Fruit fly (Drosophila melanogaster): ENCODE results near the gene pigeon.
A peak's percentile ranks its signal among the peaks of the same experiment; 100 is the strongest.

The pigeon gene

DNA sequence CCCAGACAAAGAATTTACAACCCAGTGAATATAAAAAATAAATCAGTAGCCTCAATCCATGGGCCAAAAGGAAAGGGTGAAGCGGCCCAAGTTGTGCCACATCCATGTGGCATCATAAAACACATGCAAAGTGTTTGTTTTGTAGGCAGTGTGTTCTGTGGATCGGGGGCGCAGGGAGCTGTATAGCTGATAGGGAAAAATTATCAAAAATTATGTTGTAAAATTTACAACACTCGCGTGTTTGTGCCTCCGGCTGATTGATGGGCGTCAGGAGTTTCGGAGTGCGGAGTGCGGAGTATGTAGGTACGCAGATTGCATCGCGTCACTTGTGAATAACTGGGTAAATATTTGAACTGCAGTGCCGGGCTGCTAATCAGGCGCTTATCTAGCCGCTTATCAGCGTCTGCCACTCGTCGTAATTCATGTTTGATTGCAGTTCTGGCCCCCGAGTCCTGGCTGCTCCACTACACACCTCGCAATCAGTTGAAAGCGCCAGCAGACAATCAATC, 6.0 kb downstream of the pigeon start (continued):
- TF ChIP-seq sug (tag; optimal IDR thresholded peaks at IDR 0.05) (peak; percentile 17), zfh1 (GFP tag; IDR thresholded peaks at IDR 0.05) (no peak), HLHmδ (GFP tag; optimal IDR thresholded peaks at IDR 0.05) (peak; percentile 62), bsh (GFP tag; optimal IDR thresholded peaks at IDR 0.05) (peak in 1 of 2 experiments; percentile 7), CG17829 (tag; optimal IDR thresholded peaks at IDR 0.05) (peak; percentile 30), cwo (GFP tag; optimal IDR thresholded peaks at IDR 0.05) (peak; percentile 56), Asciz (GFP tag; optimal IDR thresholded peaks at IDR 0.05) (peak; percentile 66), usp (GFP tag; optimal IDR thresholded peaks at IDR 0.05) (no peak), CG2889 (GFP tag; IDR thresholded peaks at IDR 0.05) (no peak), sd (tag; optimal IDR thresholded peaks at IDR 0.05) (peak; percentile 76), Mrtf (GFP tag; IDR thresholded peaks at IDR 0.05) (no peak), CG17361 (GFP tag; IDR thresholded peaks at IDR 0.05) (peak; percentile 56; the same call in 1 of the 3 replicates), CG7839 (tag; optimal IDR thresholded peaks at IDR 0.05) (peak; percentile 16), CG16863 (GFP tag; optimal IDR thresholded peaks at IDR 0.05) (no peak), CG2678 (tag; optimal IDR thresholded peaks at IDR 0.05) (peak; percentile 73), sens (GFP tag) (peak; percentile 73), CG9727 (GFP tag; optimal IDR thresholded peaks at IDR 0.05) (peak; percentile 45), CG3726 (GFP tag; IDR thresholded peaks at IDR 0.05) (no peak), CG8388 (GFP tag; optimal IDR thresholded peaks at IDR 0.05) (peak; percentile 48), chm (GFP tag; IDR thresholded peaks at IDR 0.05) (peak; percentile 48; the same call in 1 of the 2 replicates), CG10543 (GFP tag; optimal IDR thresholded peaks at IDR 0.05) (no peak), Hr78 (GFP tag; optimal IDR thresholded peaks at IDR 0.05) (peak in 1 of 2 experiments; percentile 58), CG8281 (tag; optimal IDR thresholded peaks at IDR 0.05) (peak; percentile 53), CG2875 (GFP tag; optimal IDR thresholded peaks at IDR 0.05) (peak; percentile 14), CG13296 (GFP tag; optimal IDR thresholded peaks at IDR 0.05) (peak; percentile 49), wek (GFP tag; optimal IDR thresholded peaks at IDR 0.05) (peak; percentile 44), Lhr (GFP tag; optimal IDR thresholded peaks at IDR 0.05) (peak; percentile 31), CG10267 (tag; optimal IDR thresholded peaks at IDR 0.05) (peak; percentile 6), CG5180 (GFP tag; optimal IDR thresholded peaks at IDR 0.05) (peak; percentile 64), CG11723 (GFP tag; optimal IDR thresholded peaks at IDR 0.05) (peak; percentile 26), sens-2 (GFP tag; IDR thresholded peaks at IDR 0.05) (0 out of 2 replicates have a peak, but pooled peaks have one; percentile 33), CG4854 (GFP tag; optimal IDR thresholded peaks at IDR 0.05) (no peak), CG15696 (tag; optimal IDR thresholded peaks at IDR 0.05) (peak; percentile 24), kah (GFP tag; optimal IDR thresholded peaks at IDR 0.05) (peak; percentile 31), CG1529 (GFP tag; optimal IDR thresholded peaks at IDR 0.05) (peak; percentile 15), Trl (optimal IDR thresholded peaks at IDR 0.05) (no peak), Trl (GFP tag; optimal IDR thresholded peaks at IDR 0.05) (no peak), CG15479 (GFP tag; optimal IDR thresholded peaks at IDR 0.05) (peak; percentile 92), nom (GFP tag; optimal IDR thresholded peaks at IDR 0.05) (no peak), bigmax (GFP tag; optimal IDR thresholded peaks at IDR 0.05) (peak; percentile 1), CG33557 (GFP tag; optimal IDR thresholded peaks at IDR 0.05) (peak; percentile 59), dpn (GFP tag; optimal IDR thresholded peaks at IDR 0.05) (no peak), CG4424 (GFP tag; optimal IDR thresholded peaks at IDR 0.05) (peak; percentile 13), CG3281 (GFP tag; optimal IDR thresholded peaks at IDR 0.05) (peak; percentile 36), Pdp1 (GFP tag; optimal IDR thresholded peaks at IDR 0.05) (peak in 1 of 2 experiments; percentile 42), kni (GFP tag; optimal IDR thresholded peaks at IDR 0.05) (peak; percentile 63), grn (GFP tag; optimal IDR thresholded peaks at IDR 0.05) (peak; percentile 93), CG2116 (GFP tag; optimal IDR thresholded peaks at IDR 0.05) (peak; percentile 7), CG6813 (GFP tag; optimal IDR thresholded peaks at IDR 0.05) (peak; percentile 64)
